Worm (Caenorhabditis elegans) whole organism, mixed stage, embryonic: ENCODE measurements around the gene F59B2.13.

Experiments
- elt-3 ChIP-seq: fragments of 150-350 bp; optimal IDR thresholded peaks from 2 replicates; lab custom pipeline; 2014; ENCODE audit warnings: missing biosample characterization, missing genetic modification characterization
- ham-2 ChIP-seq: fragments of 200-800 bp; sonication (Bioruptor generic); optimal IDR thresholded peaks from 2 replicates; lab custom pipeline; 2018; ENCODE audit warnings: mild to moderate bottlenecking, missing genetic modification characterization, missing compliant biosample characterization
- lin-13 ChIP-seq: fragments of 150-350 bp; optimal IDR thresholded peaks from 2 replicates; lab custom pipeline; 2014; ENCODE audit warnings: missing biosample characterization, missing genetic modification characterization
- lsy-2 ChIP-seq: fragments of 150-350 bp; optimal IDR thresholded peaks from 2 replicates; lab custom pipeline; 2014; ENCODE audit warnings: missing biosample characterization, missing genetic modification characterization
- mab-5 ChIP-seq: fragments of 150-350 bp; optimal IDR thresholded peaks from 2 replicates; lab custom pipeline; 2014; ENCODE audit warnings: missing biosample characterization, missing genetic modification characterization
- mls-2 ChIP-seq: sonication (generic microtip); optimal IDR thresholded peaks from 2 replicates; lab custom pipeline; 2016; ENCODE audit warnings: mild to moderate bottlenecking, missing genetic modification characterization, moderate library complexity, missing compliant biosample characterization
- nhr-2 ChIP-seq: fragments of 150-350 bp; optimal IDR thresholded peaks from 2 replicates; lab custom pipeline; 2014; ENCODE audit warnings: missing biosample characterization, missing genetic modification characterization
- nhr-237 ChIP-seq: fragments of 150-350 bp; optimal IDR thresholded peaks from 2 replicates; lab custom pipeline; 2014; ENCODE audit warnings: missing biosample characterization, missing genetic modification characterization
- sem-2 ChIP-seq: fragments of 200-800 bp; sonication (Bioruptor generic); optimal IDR thresholded peaks from 2 replicates; lab custom pipeline; 2018; ENCODE audit warnings: mild to moderate bottlenecking, missing genetic modification characterization, missing compliant biosample characterization
- snpc-4 ChIP-seq: fragments of 150-350 bp; optimal IDR thresholded peaks from 2 replicates; lab custom pipeline; 2014; ENCODE audit warnings: missing biosample characterization, missing genetic modification characterization
- unc-39 ChIP-seq: fragments of 150-350 bp; optimal IDR thresholded peaks from 2 replicates; lab custom pipeline; 2014; ENCODE audit warnings: missing biosample characterization, missing genetic modification characterization
- unc-62 ChIP-seq: fragments of 150-350 bp; optimal IDR thresholded peaks from 2 replicates; lab custom pipeline; 2014; ENCODE audit warnings: missing biosample characterization, missing genetic modification reagents, missing genetic modification characterization

DNA sequence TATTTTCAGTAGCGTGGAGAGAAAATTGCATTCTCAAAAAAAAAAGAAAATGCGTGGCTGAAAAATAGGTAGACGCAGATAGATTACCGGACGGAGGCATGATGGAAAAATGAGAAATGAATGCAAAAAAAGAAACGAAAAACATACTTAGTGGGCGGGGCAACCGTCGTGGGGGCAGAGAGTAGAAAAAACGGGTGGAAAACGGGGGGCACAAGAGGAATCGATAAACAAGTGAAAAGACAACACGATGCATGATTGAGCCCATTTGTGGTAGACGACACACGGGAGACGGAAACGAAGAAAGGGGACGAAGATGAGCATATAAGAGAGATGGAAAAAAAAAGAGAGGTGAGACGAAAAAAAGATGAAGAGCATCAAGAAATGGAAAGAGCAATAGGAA is 38.3 kb downstream of the F59B2.13 start:
- no peak for TF ChIP-seq sem-2 (GFP tag; lab: Kevin White, UChicago)
- TF ChIP-seq lin-13, result no peak
- TF ChIP-seq mls-2 (tag; lab: Kevin White, UChicago), result no peak
- TF ChIP-seq elt-3 (tag; lab: Kevin White, UChicago), result no peak
- no peak for TF ChIP-seq mab-5 (tag; lab: Kevin White, UChicago)
- TF ChIP-seq nhr-237, result no peak
- no peak for TF ChIP-seq lsy-2 (tag; lab: Kevin White, UChicago)
- TF ChIP-seq snpc-4, result no peak
- no peak for TF ChIP-seq unc-39 (tag; lab: Kevin White, UChicago)
- TF ChIP-seq nhr-2 (tag; lab: Kevin White, UChicago), result no peak
- no peak for TF ChIP-seq unc-62
- no peak for TF ChIP-seq ham-2 (GFP tag; lab: Kevin White, UChicago)
